Worm (Caenorhabditis elegans) whole organism, mixed stage, embryonic: ENCODE measurements around the gene Y69A2AR.46.

Experiments used
- M03D4.4 ChIP-seq: sonication (generic microtip); optimal IDR thresholded peaks from 2 replicates; lab custom pipeline; 2017; ENCODE audit warnings: mild to moderate bottlenecking, missing genetic modification characterization, missing compliant biosample characterization
- bed-3 ChIP-seq: fragments of 200-800 bp; sonication (Bioruptor generic); optimal IDR thresholded peaks from 3 replicates; lab custom pipeline; 2018; ENCODE audit warnings: mild to moderate bottlenecking, missing genetic modification characterization, moderate library complexity, missing compliant biosample characterization
- blmp-1 ChIP-seq: fragments of 150-350 bp; optimal IDR thresholded peaks from 2 replicates; lab custom pipeline; 2014; ENCODE audit warnings: missing biosample characterization, missing genetic modification characterization
- ceh-39 ChIP-seq: fragments of 150-350 bp; optimal IDR thresholded peaks from 2 replicates; lab custom pipeline; 2014; ENCODE audit warnings: missing biosample characterization, missing genetic modification characterization
- ceh-43 ChIP-seq: fragments of 200-800 bp; sonication (Bioruptor generic); optimal IDR thresholded peaks from 2 replicates; lab custom pipeline; 2018; ENCODE audit warnings: mild to moderate bottlenecking, missing genetic modification characterization, moderate library complexity, missing compliant biosample characterization
- ceh-83 ChIP-seq: fragments of 200-800 bp; sonication (Bioruptor generic); optimal IDR thresholded peaks from 2 replicates; lab custom pipeline; 2018; ENCODE audit warnings: mild to moderate bottlenecking, missing genetic modification characterization, missing compliant biosample characterization
- ces-1 ChIP-seq: fragments of 150-350 bp; optimal IDR thresholded peaks from 2 replicates; lab custom pipeline; 2014; ENCODE audit warnings: missing biosample characterization, missing genetic modification reagents, missing genetic modification characterization
- cnd-1 ChIP-seq: fragments of 200-800 bp; sonication (Bioruptor generic); optimal IDR thresholded peaks from 2 replicates; lab custom pipeline; 2018; ENCODE audit warnings: mild to moderate bottlenecking, missing genetic modification characterization, missing compliant biosample characterization
- drap-1 ChIP-seq: fragments of 200-800 bp; sonication (Bioruptor generic); optimal IDR thresholded peaks from 3 replicates; lab custom pipeline; 2018; ENCODE audit warnings: mild to moderate bottlenecking, missing genetic modification characterization, missing compliant biosample characterization
- elt-1 ChIP-seq: sonication (generic microtip); optimal IDR thresholded peaks from 2 replicates; lab custom pipeline; 2017; ENCODE audit warnings: missing genetic modification characterization, mild to moderate bottlenecking, missing compliant biosample characterization, antibody characterized with exemption, moderate library complexity, borderline replicate concordance; ENCODE audit not compliant: insufficient read depth
- elt-3 ChIP-seq: fragments of 150-350 bp; optimal IDR thresholded peaks from 2 replicates; lab custom pipeline; 2014; ENCODE audit warnings: missing biosample characterization, missing genetic modification characterization
- flh-1 ChIP-seq: fragments of 200-800 bp; sonication (Bioruptor generic); optimal IDR thresholded peaks from 2 replicates; lab custom pipeline; 2018; ENCODE audit warnings: mild to moderate bottlenecking, missing genetic modification characterization, moderate library complexity, missing compliant biosample characterization
- ham-2 ChIP-seq: fragments of 200-800 bp; sonication (Bioruptor generic); optimal IDR thresholded peaks from 2 replicates; lab custom pipeline; 2018; ENCODE audit warnings: mild to moderate bottlenecking, missing genetic modification characterization, missing compliant biosample characterization
- hlh-1 ChIP-seq: fragments of 150-350 bp; optimal IDR thresholded peaks from 2 replicates; lab custom pipeline; 2014; ENCODE audit warnings: missing biosample characterization, missing genetic modification reagents, missing genetic modification characterization
- lin-13 ChIP-seq: fragments of 150-350 bp; optimal IDR thresholded peaks from 2 replicates; lab custom pipeline; 2014; ENCODE audit warnings: missing biosample characterization, missing genetic modification characterization
- lin-32 ChIP-seq: fragments of 200-800 bp; sonication (Bioruptor generic); optimal IDR thresholded peaks from 2 replicates; lab custom pipeline; 2018; ENCODE audit warnings: mild to moderate bottlenecking, missing genetic modification characterization, missing compliant biosample characterization
- lsy-2 ChIP-seq: fragments of 150-350 bp; optimal IDR thresholded peaks from 2 replicates; lab custom pipeline; 2014; ENCODE audit warnings: missing biosample characterization, missing genetic modification characterization
- mab-5 ChIP-seq: fragments of 150-350 bp; optimal IDR thresholded peaks from 2 replicates; lab custom pipeline; 2014; ENCODE audit warnings: missing biosample characterization, missing genetic modification characterization
- mep-1 ChIP-seq: fragments of 150-350 bp; optimal IDR thresholded peaks from 2 replicates; lab custom pipeline; 2017; ENCODE audit warnings: missing biosample characterization, missing genetic modification reagents, missing genetic modification characterization, inconsistent platforms
- mls-2 ChIP-seq: sonication (generic microtip); optimal IDR thresholded peaks from 2 replicates; lab custom pipeline; 2016; ENCODE audit warnings: mild to moderate bottlenecking, missing genetic modification characterization, moderate library complexity, missing compliant biosample characterization
- nhr-12 ChIP-seq: fragments of 150-350 bp; optimal IDR thresholded peaks from 2 replicates; lab custom pipeline; 2014; ENCODE audit warnings: missing biosample characterization, missing genetic modification characterization
- nhr-2 ChIP-seq: fragments of 150-350 bp; optimal IDR thresholded peaks from 2 replicates; lab custom pipeline; 2014; ENCODE audit warnings: missing biosample characterization, missing genetic modification characterization
- nhr-237 ChIP-seq: fragments of 150-350 bp; optimal IDR thresholded peaks from 2 replicates; lab custom pipeline; 2014; ENCODE audit warnings: missing biosample characterization, missing genetic modification characterization
- nhr-28 ChIP-seq: fragments of 150-350 bp; optimal IDR thresholded peaks from 2 replicates; lab custom pipeline; 2014; ENCODE audit warnings: missing biosample characterization, missing genetic modification characterization
- nhr-76 ChIP-seq: sonication (generic microtip); optimal IDR thresholded peaks from 2 replicates; lab custom pipeline; 2017; ENCODE audit warnings: missing biosample characterization, missing genetic modification characterization
- pha-4 ChIP-seq: fragments of 150-350 bp; optimal IDR thresholded peaks from 2 replicates; lab custom pipeline; 2018; ENCODE audit warnings: missing biosample characterization, missing genetic modification reagents, missing genetic modification characterization
- sem-2 ChIP-seq: fragments of 200-800 bp; sonication (Bioruptor generic); optimal IDR thresholded peaks from 2 replicates; lab custom pipeline; 2018; ENCODE audit warnings: mild to moderate bottlenecking, missing genetic modification characterization, missing compliant biosample characterization
- snpc-4 ChIP-seq: fragments of 150-350 bp; optimal IDR thresholded peaks from 2 replicates; lab custom pipeline; 2014; ENCODE audit warnings: missing biosample characterization, missing genetic modification characterization
- sptf-1 ChIP-seq: sonication (generic microtip); optimal IDR thresholded peaks from 2 replicates; lab custom pipeline; 2017; ENCODE audit warnings: mild to moderate bottlenecking, missing genetic modification characterization, moderate library complexity, missing compliant biosample characterization
- tbx-8 ChIP-seq: fragments of 200-800 bp; sonication (Bioruptor generic); optimal IDR thresholded peaks from 2 replicates; lab custom pipeline; 2018; ENCODE audit warnings: mild to moderate bottlenecking, missing genetic modification characterization, moderate library complexity, missing compliant biosample characterization
- unc-120 ChIP-seq: sonication (generic microtip); optimal IDR thresholded peaks from 2 replicates; lab custom pipeline; 2017; ENCODE audit warnings: missing genetic modification characterization, missing compliant biosample characterization; ENCODE audit not compliant: poor library complexity, severe bottlenecking
- unc-39 ChIP-seq: fragments of 150-350 bp; optimal IDR thresholded peaks from 2 replicates; lab custom pipeline; 2014; ENCODE audit warnings: missing biosample characterization, missing genetic modification characterization
- unc-62 ChIP-seq: fragments of 150-350 bp; optimal IDR thresholded peaks from 2 replicates; lab custom pipeline; 2014; ENCODE audit warnings: missing biosample characterization, missing genetic modification reagents, missing genetic modification characterization
- zip-8 ChIP-seq: fragments of 150-350 bp; optimal IDR thresholded peaks from 2 replicates; lab custom pipeline; 2014; ENCODE audit warnings: missing biosample characterization, missing genetic modification characterization
- ztf-11 ChIP-seq: fragments of 150-350 bp; optimal IDR thresholded peaks from 2 replicates; lab custom pipeline; 2014; ENCODE audit warnings: missing biosample characterization, missing genetic modification characterization

The Y69A2AR.46 gene

DNA sequence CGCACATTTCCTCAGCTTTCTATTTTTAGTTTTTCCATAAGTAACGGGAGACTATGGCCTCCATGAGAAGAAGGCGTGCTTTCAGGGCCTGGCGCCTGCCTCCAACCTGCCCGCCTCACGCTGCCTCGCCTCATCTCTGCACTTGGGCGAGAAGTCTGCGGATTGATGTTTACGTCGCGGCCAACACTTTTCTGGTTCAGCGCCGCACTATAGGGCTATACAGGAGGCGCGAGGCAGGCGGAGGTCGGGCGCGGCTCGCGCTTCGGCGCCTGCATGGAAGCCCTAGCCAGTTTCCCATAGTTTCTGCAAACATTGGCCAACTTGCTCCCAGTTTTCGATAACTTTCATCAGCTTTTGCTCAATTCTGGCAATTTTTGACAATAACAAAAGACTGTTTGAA, 11.7 kb downstream of the Y69A2AR.46 start:
- TF ChIP-seq zip-8 = no peak

DNA sequence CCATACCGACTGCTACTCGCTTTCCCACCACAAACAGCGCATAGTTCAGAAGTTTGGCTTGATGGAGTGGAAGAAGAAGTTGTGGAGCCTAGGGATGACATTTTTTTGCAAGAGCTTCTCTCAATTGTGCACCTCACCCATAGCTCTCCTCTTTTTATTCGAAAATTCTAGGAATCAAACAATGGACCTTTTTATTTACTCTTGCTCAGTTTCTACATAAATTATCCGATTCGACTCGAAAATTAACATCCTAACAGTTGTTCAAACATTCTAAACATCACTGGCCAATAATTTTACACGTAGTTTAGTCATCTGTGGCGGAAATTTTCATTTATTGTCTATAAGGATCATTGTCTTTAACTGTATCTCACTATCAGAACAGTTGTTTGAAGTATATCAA, 20.0 kb downstream of the Y69A2AR.46 start, which contains the start of gene nhr-242:
TSS of gene nhr-242 (minus strand) at position 101 of the 400 bp plus-strand sequence.
- TF ChIP-seq unc-39 (no peak), lsy-2 (tag; lab: Kevin White, UChicago) (no peak), nhr-76 (no peak), snpc-4 (tag; lab: Kevin White, UChicago) (no peak), ceh-83 (GFP tag; lab: Kevin White, UChicago) (no peak), cnd-1 (no peak), tbx-8 (no peak)

- TF ChIP-seq lsy-2 (tag; lab: Kevin White, UChicago) (no peak), ceh-43 (no peak), pha-4 (tag; lab: Kevin White, UChicago) (no peak), blmp-1 (tag; lab: Kevin White, UChicago) (no peak), drap-1 (no peak), lin-32 (GFP tag; lab: Kevin White, UChicago) (no peak), ztf-11 (tag; lab: Kevin White, UChicago) (no peak), ces-1 (GFP tag; lab: Kevin White, UChicago) (no peak), M03D4.4 (tag; lab: Kevin White, UChicago) (no peak), nhr-28 (tag; lab: Kevin White, UChicago) (no peak), ham-2 (GFP tag; lab: Kevin White, UChicago) (no peak), mls-2 (no peak), bed-3 (GFP tag; lab: Kevin White, UChicago) (no peak)
These were observed 36.0 kb downstream of the Y69A2AR.46 start, which contains the start of gene Y69A2AR.47 for ce11 chrIV:2597417-2597816. TSS of gene Y69A2AR.47 (plus strand) at chrIV:2597717.

- no peak for TF ChIP-seq M03D4.4 (tag; lab: Kevin White, UChicago)
- peak; percentile 78 for TF ChIP-seq ceh-39
- TF ChIP-seq snpc-4 (tag; lab: Kevin White, UChicago) = no peak
- TF ChIP-seq unc-120 (tag; lab: Kevin White, UChicago) = peak; percentile 53
- TF ChIP-seq lsy-2 (tag; lab: Kevin White, UChicago) = peak; percentile 40
- TF ChIP-seq zip-8 = no peak
- no peak for TF ChIP-seq nhr-12 (tag; lab: Kevin White, UChicago)
- no peak for TF ChIP-seq elt-1 (tag; lab: Kevin White, UChicago)
- no peak for TF ChIP-seq ztf-11 (tag; lab: Kevin White, UChicago)
- TF ChIP-seq ceh-83 (GFP tag; lab: Kevin White, UChicago) = no peak
- no peak for TF ChIP-seq sem-2 (GFP tag; lab: Kevin White, UChicago)
- TF ChIP-seq ceh-43 = no peak
- TF ChIP-seq unc-39 = no peak
- TF ChIP-seq nhr-237 (tag; lab: Kevin White, UChicago) = peak; percentile 14
- TF ChIP-seq pha-4 (tag; lab: Kevin White, UChicago) = peak; percentile 81
- peak; percentile 48 for TF ChIP-seq mab-5 (tag; lab: Kevin White, UChicago)
- TF ChIP-seq ces-1 (GFP tag; lab: Kevin White, UChicago) = peak; percentile 70
- peak; percentile 10 for TF ChIP-seq lin-13 (tag; lab: Kevin White, UChicago)
- no peak for TF ChIP-seq tbx-8
- no peak for TF ChIP-seq bed-3 (GFP tag; lab: Kevin White, UChicago)
- peak; percentile 5 for TF ChIP-seq cnd-1
- peak; percentile 67 for TF ChIP-seq unc-62 (GFP tag; lab: Kevin White, UChicago)
- TF ChIP-seq drap-1 = no peak
- no peak for TF ChIP-seq lin-32 (GFP tag; lab: Kevin White, UChicago)
- TF ChIP-seq nhr-28 (tag; lab: Kevin White, UChicago) = no peak
- peak; percentile 27 for TF ChIP-seq sptf-1 (tag; lab: Kevin White, UChicago)
- TF ChIP-seq ham-2 (GFP tag; lab: Kevin White, UChicago) = no peak
- TF ChIP-seq mls-2 = peak; percentile 45
- TF ChIP-seq hlh-1 (tag; lab: Kevin White, UChicago) = peak; percentile 79
- no peak for TF ChIP-seq blmp-1 (tag; lab: Kevin White, UChicago)
- TF ChIP-seq flh-1 (GFP tag; lab: Kevin White, UChicago) = no peak
- peak; percentile 83 for TF ChIP-seq mep-1 (tag; lab: Kevin White, UChicago)
- peak; percentile 8 for TF ChIP-seq nhr-2
- no peak for TF ChIP-seq elt-3
- no peak for TF ChIP-seq nhr-76
- TF ChIP-seq, all 35 proteins: peak for 15
These were observed 38.2 kb downstream of the Y69A2AR.46 start for ce11 chrIV:2599634-2600033.
